Worm (Caenorhabditis elegans) whole organism, L3 larva: ENCODE data around the gene ddi-1.
A peak's percentile ranks its signal among the peaks of the same experiment; 100 is the strongest.

Experiments used
- R02D3.7 ChIP-seq: fragments of 150-350 bp; optimal IDR thresholded peaks from 2 replicates; lab custom pipeline; 2014; ENCODE audit warnings: missing biosample characterization, missing genetic modification characterization
- pha-4 ChIP-seq: fragments of 150-350 bp; optimal IDR thresholded peaks from 2 replicates; lab custom pipeline; 2014; ENCODE audit warnings: missing biosample characterization, missing genetic modification reagents, missing genetic modification characterization

ddi-1 gene

DNA sequence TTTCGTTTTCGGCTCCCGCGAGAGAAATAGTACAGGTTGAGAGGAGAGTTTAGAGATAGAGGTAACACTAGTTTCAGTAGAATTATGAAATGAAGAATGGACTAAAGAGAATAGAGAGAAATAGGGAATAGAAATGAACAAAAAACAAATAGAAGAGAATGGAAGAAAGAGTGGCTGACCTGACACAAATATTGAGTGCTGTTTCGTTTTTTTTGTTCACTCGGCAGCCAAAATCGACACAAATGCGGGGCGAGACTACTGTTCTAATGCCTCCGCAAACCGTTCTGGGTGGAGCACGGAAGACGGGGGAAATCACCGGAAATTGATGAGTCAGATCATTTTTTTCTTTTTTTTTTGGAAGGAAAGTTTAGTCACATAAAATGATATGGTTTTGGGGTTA is 50.0 kb downstream of the ddi-1 start:
- TF ChIP-seq R02D3.7, result no peak
- TF ChIP-seq pha-4 (tag; lab: Kevin White, UChicago), result peak; percentile 59
- TF ChIP-seq, all 47 proteins: peak for 1
